Worm (Caenorhabditis elegans): ENCODE data around the gene Y19D2B.2.

- TF ChIP-seq nhr-11 (tag; optimal IDR thresholded peaks at IDR 0.05) (no peak), mec-3 (tag; optimal IDR thresholded peaks at IDR 0.05; ENCODE audit: borderline replicate concordance) (no peak), ceh-22 (tag; optimal IDR thresholded peaks at IDR 0.05) (no peak), unc-55 (GFP tag; optimal IDR thresholded peaks at IDR 0.05) (no peak), T23F11.4 (GFP tag; optimal IDR thresholded peaks at IDR 0.05) (no peak)
Observed at ce11 chrII:10885868-10886514, 38.1 kb upstream of the Y19D2B.2 start, which contains the start of gene F44F4.3.
